Fruit fly (Drosophila melanogaster): ENCODE data around the gene Tsen34.
A peak's percentile ranks its signal among the peaks of the same experiment; 100 is the strongest.

Tsen34 gene

dm6 chr3L:14761837-14762785 is at the start of gene Tsen34, which contains the start of gene Mgat4a:
Gene Tsen34 (minus strand): TSS chr3L:14761844.
Gene Mgat4a (plus strand): TSS chr3L:14762028.
- no peak for TF ChIP-seq CG8478 (optimal IDR thresholded peaks at IDR 0.05)
- TF ChIP-seq CTCF (optimal IDR thresholded peaks at IDR 0.05): peak in 1 of 2 experiments; percentile 29

- TF ChIP-seq CTCF (optimal IDR thresholded peaks at IDR 0.05): no peak
- no peak for TF ChIP-seq CG8478 (optimal IDR thresholded peaks at IDR 0.05)
These were observed 43.1 kb upstream of the Tsen34 start, which contains the start of gene CG17839 for dm6 chr3L:14804724-14805221. Gene CG17839 (plus strand): TSS chr3L:14805136.

dm6 chr3L:14803236-14803635 is 41.6 kb upstream of the Tsen34 start, which contains the start of gene gnu:
Gene gnu (minus strand): TSS chr3L:14803360.
- TF ChIP-seq CG8478 (optimal IDR thresholded peaks at IDR 0.05) (no peak), CTCF (optimal IDR thresholded peaks at IDR 0.05) (no peak)

DNA sequence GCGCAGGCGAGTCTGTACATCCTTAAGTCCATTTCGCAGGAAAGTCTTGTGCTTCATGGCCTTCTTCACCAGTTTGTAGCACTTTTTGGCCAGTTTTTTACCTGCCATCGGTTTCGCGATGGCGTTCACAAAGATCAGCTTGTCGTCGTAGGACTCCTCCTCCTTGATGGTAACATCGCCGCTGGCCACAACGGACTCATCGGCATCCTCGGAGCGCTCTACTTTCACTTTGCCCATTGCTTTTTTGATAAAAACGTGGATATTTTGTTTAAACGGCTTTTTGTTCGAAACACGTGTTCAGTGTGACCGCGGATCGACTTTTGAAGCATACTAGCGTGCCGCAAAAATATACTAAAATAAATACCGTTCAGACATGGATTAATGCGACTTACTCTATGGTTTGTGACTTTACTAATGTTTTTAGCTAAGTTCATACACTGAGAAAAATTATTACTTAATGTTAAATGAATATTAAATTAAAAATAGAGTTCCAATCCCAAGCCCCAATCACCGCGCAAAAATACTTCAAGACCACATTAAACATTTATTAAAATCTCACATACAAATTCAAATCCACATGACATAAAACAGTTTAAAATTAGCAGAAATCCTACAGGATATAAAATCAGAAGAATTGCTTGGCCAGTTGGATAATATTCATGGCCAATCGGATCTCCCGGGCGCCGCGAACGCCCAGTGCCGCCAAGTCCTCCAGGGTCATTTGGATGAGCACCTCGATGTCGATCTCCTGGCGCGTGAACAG is 40.4 kb upstream of the Tsen34 start, which contains the start of gene NHP2:
TSS of gene NHP2 (minus strand) at position 315 of the 763 bp plus-strand sequence.
- TF ChIP-seq CG8478 (optimal IDR thresholded peaks at IDR 0.05) (no peak), CTCF (optimal IDR thresholded peaks at IDR 0.05) (peak in 1 of 2 experiments; percentile 34)

DNA sequence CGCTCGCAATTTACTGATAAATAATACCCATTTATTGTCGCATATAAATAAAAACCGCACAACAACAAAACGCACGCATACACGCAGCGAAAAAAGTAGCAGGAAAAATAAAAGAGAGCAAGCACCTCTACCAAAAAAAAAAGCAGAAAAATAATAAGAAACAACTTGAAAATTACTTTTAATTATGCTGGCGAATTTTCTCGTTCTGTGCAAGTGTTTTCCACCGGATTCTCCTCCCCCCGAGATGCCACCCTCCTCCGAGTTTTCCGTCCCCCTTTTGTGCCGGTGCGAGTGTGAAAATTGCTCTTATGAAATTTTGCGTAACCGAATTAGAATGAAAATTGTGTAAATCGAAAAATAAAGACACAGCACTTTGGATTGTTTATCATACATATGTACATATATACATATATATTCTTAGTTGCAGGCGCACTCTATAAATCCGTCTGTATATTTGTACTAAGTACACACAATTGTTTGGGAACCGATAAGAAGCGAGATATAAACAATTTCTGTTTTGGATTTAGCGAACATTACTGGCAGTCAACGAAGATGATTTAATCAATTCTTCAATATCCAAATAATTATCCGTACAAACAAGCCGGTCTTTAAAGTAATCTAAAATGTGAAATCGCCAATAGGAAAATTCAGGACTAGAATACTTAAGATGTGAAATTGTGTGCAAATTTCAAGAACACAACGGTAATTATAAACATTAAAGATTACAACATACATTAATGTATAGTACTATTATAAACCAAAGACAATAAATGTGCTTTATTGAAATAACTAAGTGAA is 29.4 kb upstream of the Tsen34 start:
- TF ChIP-seq CG8478 (optimal IDR thresholded peaks at IDR 0.05) (no peak), CTCF (optimal IDR thresholded peaks at IDR 0.05) (no peak)

DNA sequence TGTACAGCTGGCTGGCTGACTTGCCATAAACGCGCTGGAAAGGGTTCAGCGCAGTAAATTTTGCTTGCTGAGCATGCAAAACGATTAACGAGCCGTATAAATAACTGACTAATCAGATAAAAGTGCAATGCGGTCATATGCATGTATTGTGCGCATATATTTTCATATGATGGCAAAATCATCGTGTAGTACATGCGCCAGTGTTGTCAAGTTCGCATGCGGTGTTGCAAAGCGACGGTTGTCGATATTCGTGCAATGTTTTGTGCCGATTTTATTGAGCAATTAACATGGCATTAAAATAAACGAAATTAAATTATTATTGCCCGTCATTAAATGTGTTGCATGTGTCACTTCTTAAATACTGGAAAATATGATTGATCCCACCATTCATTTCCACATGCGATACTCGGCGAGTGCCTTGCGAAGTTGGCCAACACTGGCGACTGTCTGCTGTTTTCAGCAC is 28.5 kb upstream of the Tsen34 start:
- TF ChIP-seq CG8478 (optimal IDR thresholded peaks at IDR 0.05) (no peak), CTCF (optimal IDR thresholded peaks at IDR 0.05) (peak in 1 of 2 experiments; percentile 13)

DNA sequence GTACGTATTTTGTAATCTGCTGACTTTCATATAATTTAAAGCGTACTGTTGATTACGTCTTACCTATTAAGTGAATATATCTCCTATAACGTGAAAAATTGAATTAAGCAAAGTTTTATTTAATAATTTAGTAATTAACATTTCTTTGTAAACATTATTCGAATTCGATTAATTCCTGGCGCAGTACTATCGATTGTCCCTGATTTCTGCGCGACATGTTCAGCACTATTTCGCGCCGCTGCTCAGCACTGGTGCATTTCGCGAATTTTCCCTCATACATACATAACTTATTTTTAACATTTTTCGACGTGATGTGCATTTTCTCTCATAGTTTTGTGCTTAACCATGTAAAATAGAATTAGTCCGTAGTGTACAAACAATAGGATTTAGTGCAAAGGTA is 28.0 kb upstream of the Tsen34 start, which contains the start of gene Helz:
TSS of gene Helz (plus strand) at position 260 of the 400 bp plus-strand sequence.
- TF ChIP-seq CTCF (optimal IDR thresholded peaks at IDR 0.05): no peak
- TF ChIP-seq CG8478 (optimal IDR thresholded peaks at IDR 0.05): no peak

DNA sequence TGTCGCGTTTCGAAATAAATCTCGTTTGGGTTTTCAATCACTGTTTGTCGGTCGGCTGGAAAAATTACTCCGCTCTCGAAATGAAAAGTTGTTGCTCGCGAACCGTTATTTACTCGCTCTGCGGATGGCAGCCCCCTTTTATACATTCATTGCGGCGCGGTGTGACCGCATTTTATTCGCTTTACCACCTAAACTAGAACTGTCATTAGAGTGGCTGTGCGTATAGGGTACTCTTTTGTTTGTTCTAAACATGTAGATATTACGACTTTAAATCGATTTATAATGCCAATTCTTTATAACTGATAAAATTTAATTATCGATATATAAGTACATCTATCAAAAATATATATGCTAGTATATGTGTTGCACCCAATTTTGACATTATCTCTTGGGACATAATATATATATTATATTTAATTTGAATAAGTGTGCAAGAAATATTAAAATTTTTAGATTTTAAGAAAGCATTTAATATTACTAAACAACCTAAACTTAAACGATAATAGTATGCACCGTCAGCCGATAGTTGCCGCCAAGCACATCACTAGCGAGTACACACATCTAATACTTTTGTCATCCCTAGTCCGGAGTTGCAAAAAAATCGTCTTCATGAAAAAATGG is 24.7 kb upstream of the Tsen34 start, which contains the start of the genes bmm and Tdrd3:
TSS of gene bmm (minus strand) at position 183 of the 621 bp plus-strand sequence.
TSS of gene Tdrd3 (plus strand) at position 562 of the 621 bp plus-strand sequence.
- no peak for TF ChIP-seq CTCF (optimal IDR thresholded peaks at IDR 0.05)
- TF ChIP-seq CG8478 (optimal IDR thresholded peaks at IDR 0.05): no peak

- TF ChIP-seq CG8478 (optimal IDR thresholded peaks at IDR 0.05) (no peak), CTCF (optimal IDR thresholded peaks at IDR 0.05) (no peak)
These were observed 23.9 kb upstream of the Tsen34 start for dm6 chr3L:14785492-14785916.

dm6 chr3L:14784949-14785408 is 23.3 kb upstream of the Tsen34 start:
- TF ChIP-seq CG8478 (optimal IDR thresholded peaks at IDR 0.05) (no peak), CTCF (optimal IDR thresholded peaks at IDR 0.05) (no peak)

dm6 chr3L:14784241-14784948 is 22.8 kb upstream of the Tsen34 start:
- TF ChIP-seq CTCF (optimal IDR thresholded peaks at IDR 0.05) (no peak), CG8478 (optimal IDR thresholded peaks at IDR 0.05) (no peak)

- TF ChIP-seq CTCF (optimal IDR thresholded peaks at IDR 0.05) (no peak), CG8478 (optimal IDR thresholded peaks at IDR 0.05) (no peak)
These were observed 21.7 kb upstream of the Tsen34 start for dm6 chr3L:14783363-14783627.

All from S2 (cell line).